Worm (Caenorhabditis elegans) whole organism, L4/young adult: ENCODE data around the gene syd-2.

Source experiments
- W03F9.2 ChIP-seq: fragments of 150-350 bp; optimal IDR thresholded peaks from 2 replicates; lab custom pipeline; 2014; ENCODE audit warnings: missing biosample characterization, missing genetic modification characterization
- dao-5 ChIP-seq: sonication (generic microtip); optimal IDR thresholded peaks from 2 replicates; lab custom pipeline; 2016; ENCODE audit warnings: missing genotype, missing genetic modification characterization, moderate library complexity, missing compliant biosample characterization
- him-1 ChIP-seq: sonication (generic microtip); optimal IDR thresholded peaks from 2 replicates; lab custom pipeline; 2016; ENCODE audit warnings: missing genotype, missing genetic modification reagents, missing genetic modification characterization, missing compliant biosample characterization

syd-2 gene

ce11 chrX:10528993-10529392 is 26.0 kb downstream of the syd-2 start, which contains the start of the genes F14F3.5 and slcf-1:
TSS of gene F14F3.5 (minus strand) at chrX:10529226.
TSS of gene slcf-1 (plus strand) at chrX:10529294.
- no peak for TF ChIP-seq dao-5 (tag; lab: Kevin White, UChicago)

- TF ChIP-seq him-1 (tag; lab: Kevin White, UChicago) (no peak), W03F9.2 (tag; lab: Kevin White, UChicago) (no peak), dao-5 (tag; lab: Kevin White, UChicago) (no peak)
Observed at ce11 chrX:10527414-10527813, 27.6 kb downstream of the syd-2 start.

- TF ChIP-seq W03F9.2 (tag; lab: Kevin White, UChicago) (no peak), dao-5 (tag; lab: Kevin White, UChicago) (no peak), him-1 (tag; lab: Kevin White, UChicago) (no peak)
Observed at ce11 chrX:10524483-10524948, 30.5 kb downstream of the syd-2 start, which contains the start of the genes mboa-7 and git-1. TSS of gene mboa-7 (minus strand) at chrX:10524565. TSS of gene git-1 (plus strand) at chrX:10524898.

- TF ChIP-seq W03F9.2 (tag; lab: Kevin White, UChicago) (no peak), dao-5 (tag; lab: Kevin White, UChicago) (no peak), him-1 (tag; lab: Kevin White, UChicago) (no peak)
Observed at ce11 chrX:10521313-10521712, 33.7 kb downstream of the syd-2 start, which contains the start of gene F14F3.4. TSS of gene F14F3.4 (minus strand) at chrX:10521413.

ce11 chrX:10520185-10520584 is 34.9 kb downstream of the syd-2 start:
- TF ChIP-seq dao-5 (tag; lab: Kevin White, UChicago) (no peak), W03F9.2 (tag; lab: Kevin White, UChicago) (no peak), him-1 (tag; lab: Kevin White, UChicago) (no peak)

ce11 chrX:10516549-10516948 is 38.5 kb downstream of the syd-2 start:
- no peak for TF ChIP-seq W03F9.2 (tag; lab: Kevin White, UChicago)
- TF ChIP-seq dao-5 (tag; lab: Kevin White, UChicago) = no peak
- no peak for TF ChIP-seq him-1 (tag; lab: Kevin White, UChicago)

- no peak for TF ChIP-seq dao-5 (tag; lab: Kevin White, UChicago)
- no peak for TF ChIP-seq W03F9.2 (tag; lab: Kevin White, UChicago)
- no peak for TF ChIP-seq him-1 (tag; lab: Kevin White, UChicago)
Observed at ce11 chrX:10514834-10515233, 40.2 kb downstream of the syd-2 start.

ce11 chrX:10514056-10514455 is 41.0 kb downstream of the syd-2 start:
- no peak for TF ChIP-seq him-1 (tag; lab: Kevin White, UChicago)
- no peak for TF ChIP-seq dao-5 (tag; lab: Kevin White, UChicago)
- no peak for TF ChIP-seq W03F9.2 (tag; lab: Kevin White, UChicago)

ce11 chrX:10507971-10508370 is 47.1 kb downstream of the syd-2 start:
- no peak for TF ChIP-seq him-1 (tag; lab: Kevin White, UChicago)
- TF ChIP-seq dao-5 (tag; lab: Kevin White, UChicago) = no peak
- TF ChIP-seq W03F9.2 (tag; lab: Kevin White, UChicago) = no peak

ce11 chrX:10505193-10505592 is 49.8 kb downstream of the syd-2 start:
- TF ChIP-seq dao-5 (tag; lab: Kevin White, UChicago) (no peak), him-1 (tag; lab: Kevin White, UChicago) (no peak), W03F9.2 (tag; lab: Kevin White, UChicago) (no peak)

ce11 chrX:10503393-10503792 is 51.6 kb downstream of the syd-2 start:
- TF ChIP-seq dao-5 (tag; lab: Kevin White, UChicago) (no peak), W03F9.2 (tag; lab: Kevin White, UChicago) (no peak), him-1 (tag; lab: Kevin White, UChicago) (no peak)

ce11 chrX:10499590-10499989 is 55.4 kb downstream of the syd-2 start, which contains the start of gene vab-3:
TSS of gene vab-3 (plus strand) at chrX:10499890.
- TF ChIP-seq W03F9.2 (tag; lab: Kevin White, UChicago) = no peak
- no peak for TF ChIP-seq him-1 (tag; lab: Kevin White, UChicago)
- TF ChIP-seq dao-5 (tag; lab: Kevin White, UChicago) = no peak
